Worm (Caenorhabditis elegans) whole organism, early embryonic: ENCODE data around the gene trx-3.

Experiments
- F13C5.2 ChIP-seq: sonication (generic microtip); optimal IDR thresholded peaks from 2 replicates; lab custom pipeline; 2017; ENCODE audit warnings: mild to moderate bottlenecking, missing genetic modification characterization, inconsistent platforms, missing compliant biosample characterization
- aly-1 ChIP-seq: sonication (generic microtip); optimal IDR thresholded peaks from 2 replicates; lab custom pipeline; 2016; ENCODE audit warnings: missing genetic modification characterization, missing compliant biosample characterization
- ama-1 ChIP-seq: fragments of 150-350 bp; optimal IDR thresholded peaks from 2 replicates; lab custom pipeline; 2014
- flt-1 ChIP-seq: fragments of 200-800 bp; sonication (Bioruptor generic); IDR thresholded peaks from 2 replicates; pipeline ENCODE4 v1.3.6; 2022; ENCODE audit warnings: missing genetic modification characterization, missing compliant biosample characterization
- hmbx-1 ChIP-seq: sonication (generic microtip); optimal IDR thresholded peaks from 2 replicates; lab custom pipeline; 2016; ENCODE audit warnings: mild to moderate bottlenecking, missing genetic modification characterization, missing compliant biosample characterization
- hmg-4 ChIP-seq: fragments of 200-800 bp; sonication (Bioruptor generic); optimal IDR thresholded peaks from 2 replicates; lab custom pipeline; 2018; ENCODE audit warnings: mild to moderate bottlenecking, missing genetic modification characterization, missing compliant biosample characterization
- sea-1 ChIP-seq: fragments of 200-800 bp; sonication (Bioruptor generic); conservative IDR thresholded peaks from 2 replicates; pipeline ENCODE4 v1.3.6; 2022; ENCODE audit warnings: missing genetic modification characterization, missing compliant biosample characterization
- tbx-11 ChIP-seq: fragments of 200-800 bp; sonication (Bioruptor generic); IDR thresholded peaks from 2 replicates; pipeline ENCODE4 v1.3.6; 2022; ENCODE audit warnings: missing genetic modification characterization, missing compliant biosample characterization
- tbx-37 ChIP-seq: fragments of 200-800 bp; sonication (Bioruptor generic); conservative IDR thresholded peaks from 2 replicates; pipeline ENCODE4 v1.3.6; 2022; ENCODE audit warnings: missing genetic modification reagents, missing genetic modification characterization, missing compliant biosample characterization

DNA sequence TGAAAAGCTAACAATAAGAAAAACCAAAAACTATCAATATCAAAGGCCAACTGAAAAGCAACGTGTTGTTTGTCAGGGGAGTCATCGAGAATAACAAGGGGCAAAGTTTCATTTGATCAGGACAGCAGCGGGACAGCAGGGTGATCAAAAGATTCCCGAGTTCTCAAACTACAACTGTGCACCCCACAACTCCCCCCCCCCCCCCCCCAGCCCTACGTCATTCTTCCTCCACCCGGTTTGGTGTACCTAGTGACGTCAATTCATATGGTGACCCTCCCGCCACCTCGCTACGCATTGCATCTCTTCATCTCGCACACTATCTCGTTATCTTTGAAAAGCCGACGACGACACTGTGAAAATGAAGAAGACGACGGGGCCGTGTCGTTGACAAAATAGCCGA lies 13.1 kb upstream of the trx-3 start:
- TF ChIP-seq flt-1 (GFP tag; lab: Robert Waterston, UW) (no peak), ama-1 (no peak), tbx-37 (no peak), hmg-4 (GFP tag; lab: Kevin White, UChicago) (no peak), tbx-11 (GFP tag; lab: Robert Waterston, UW) (no peak), F13C5.2 (tag; lab: Kevin White, UChicago) (no peak), aly-1 (tag; lab: Kevin White, UChicago) (no peak), hmbx-1 (tag; lab: Kevin White, UChicago) (no peak), sea-1 (GFP tag; lab: Robert Waterston, UW) (no peak)
